Worm (Caenorhabditis elegans) whole organism, L2 larva: ENCODE data around the gene Y73C8C.8.

Experiments
- R02D3.7 ChIP-seq: fragments of 150-350 bp; optimal IDR thresholded peaks from 2 replicates; lab custom pipeline; 2014; ENCODE audit warnings: missing biosample characterization, missing genetic modification characterization
- blmp-1 ChIP-seq: sonication (generic microtip); optimal IDR thresholded peaks from 2 replicates; lab custom pipeline; 2017; ENCODE audit warnings: missing genetic modification characterization, mild to moderate bottlenecking, missing compliant biosample characterization, antibody characterized with exemption, moderate library complexity; ENCODE audit not compliant: insufficient read depth
- nhr-10 ChIP-seq: sonication (generic microtip); optimal IDR thresholded peaks from 2 replicates; lab custom pipeline; 2017; ENCODE audit warnings: missing biosample characterization, missing genetic modification characterization
- nhr-25 ChIP-seq: fragments of 150-350 bp; sonication (generic microtip); optimal IDR thresholded peaks from 3 replicates; lab custom pipeline; 2014; ENCODE audit warnings: missing biosample characterization, missing genetic modification characterization
- snpc-4 ChIP-seq: fragments of 150-350 bp; optimal IDR thresholded peaks from 2 replicates; lab custom pipeline; 2014; ENCODE audit warnings: missing biosample characterization, missing genetic modification characterization
- unc-62 ChIP-seq: fragments of 150-350 bp; optimal IDR thresholded peaks from 2 replicates; lab custom pipeline; 2014; ENCODE audit warnings: missing biosample characterization, missing genetic modification reagents, missing genetic modification characterization

DNA sequence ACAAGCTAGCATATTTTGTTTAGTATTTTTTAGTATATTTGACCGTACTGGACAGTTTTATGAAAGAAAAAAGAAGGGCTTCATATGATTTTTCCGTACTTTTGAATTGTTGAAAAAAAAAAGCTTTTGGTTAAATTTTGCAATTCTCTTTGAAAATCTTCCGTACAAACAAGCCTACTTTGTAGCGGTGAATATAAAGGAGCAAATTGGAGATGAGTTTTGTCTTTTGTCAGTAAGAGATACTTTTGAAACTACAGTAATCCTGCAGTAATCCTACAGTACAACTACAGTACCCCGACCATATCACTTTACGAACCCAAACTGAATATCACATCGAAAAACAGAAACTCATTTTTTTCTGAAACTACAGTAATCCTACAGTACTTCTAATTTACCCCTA, 8.8 kb upstream of the Y73C8C.8 start:
- TF ChIP-seq blmp-1 (tag; lab: Kevin White, UChicago) (no peak), nhr-25 (tag; lab: Kevin White, UChicago) (no peak), R02D3.7 (tag; lab: Kevin White, UChicago) (no peak), unc-62 (no peak), snpc-4 (tag; lab: Kevin White, UChicago) (no peak), nhr-10 (tag; lab: Kevin White, UChicago) (no peak)
